Fruit fly (Drosophila melanogaster) whole organism, wandering third instar larva: ENCODE results near the gene CG14441.

Experiments used
- Abd-B ChIP-seq: fragments of >200 bp; optimal IDR thresholded peaks from 2 replicates; lab custom pipeline; 2017; ENCODE audit warnings: missing biosample characterization, missing genetic modification characterization
- GATAd ChIP-seq: sonication (Bioruptor generic); optimal IDR thresholded peaks from 2 replicates; lab custom pipeline; 2016; ENCODE audit warnings: missing biosample characterization, missing genetic modification characterization
- HLH106 ChIP-seq: fragments of 200-800 bp; optimal IDR thresholded peaks from 3 replicates; lab custom pipeline; 2019; ENCODE audit warnings: missing biosample characterization, mild to moderate bottlenecking, missing genetic modification characterization, moderate library complexity
- Mio ChIP-seq: sonication (Bioruptor generic); optimal IDR thresholded peaks from 2 replicates; lab custom pipeline; 2016; ENCODE audit warnings: missing biosample characterization, missing genetic modification characterization
- Vsx2 ChIP-seq: fragments of 200-300, 225-300 bp; sonication (Bioruptor generic); optimal IDR thresholded peaks from 2 replicates; lab custom pipeline; 2018; ENCODE audit warnings: missing biosample characterization, missing genetic modification characterization; ENCODE audit not compliant: partially characterized antibody
- br ChIP-seq: fragments of 200-800 bp; sonication (Bioruptor generic); optimal IDR thresholded peaks from 2 replicates; lab custom pipeline; 2016; ENCODE audit warnings: missing biosample characterization, missing genetic modification characterization
- dsf ChIP-seq: sonication (Bioruptor generic); optimal IDR thresholded peaks from 2 replicates; lab custom pipeline; 2016; ENCODE audit warnings: missing biosample characterization, missing genetic modification characterization, borderline replicate concordance
- usp ChIP-seq: fragments of >200 bp; optimal IDR thresholded peaks from 2 replicates; lab custom pipeline; 2017; ENCODE audit warnings: missing biosample characterization, missing genetic modification characterization
- woc ChIP-seq: sonication (Bioruptor generic); optimal IDR thresholded peaks from 2 replicates; lab custom pipeline; 2016; ENCODE audit warnings: missing biosample characterization, mild to moderate bottlenecking, missing genetic modification characterization

dm6 chrX:6673637-6674487 is 25.4 kb upstream of the CG14441 start, which contains the start of the genes CG3198 and Mcm6:
- TF ChIP-seq Vsx2 (no peak), HLH106 (tag; lab: Kevin White, UChicago) (peak; percentile 16), Abd-B (GFP tag; lab: Kevin White, UChicago) (no peak), Mio (GFP tag; lab: Kevin White, UChicago) (no peak), dsf (GFP tag; lab: Kevin White, UChicago) (no peak), GATAd (GFP tag; lab: Kevin White, UChicago) (no peak), woc (GFP tag; lab: Kevin White, UChicago) (no peak), usp (GFP tag; lab: Kevin White, UChicago) (no peak), br (GFP tag; lab: Kevin White, UChicago) (no peak)
